Fruit fly (Drosophila melanogaster) whole organism, prepupa: Measurements from ENCODE around the gene CG12057.
A peak's percentile ranks its signal among the peaks of the same experiment; 100 is the strongest.

Experiments
- CG10631 ChIP-seq: fragments of 200-800 bp; sonication (Bioruptor generic); optimal IDR thresholded peaks from 2 replicates; lab custom pipeline; 2016; ENCODE audit warnings: missing biosample characterization, missing genetic modification characterization
- CG10669 ChIP-seq: fragments of 200-800 bp; sonication (Bioruptor generic); optimal IDR thresholded peaks from 3 replicates; lab custom pipeline; 2018; ENCODE audit warnings: missing biosample characterization, mild to moderate bottlenecking, missing genetic modification characterization, moderate library complexity
- CG11762 ChIP-seq: fragments of 200-800 bp; sonication (Bioruptor generic); optimal IDR thresholded peaks from 3 replicates; lab custom pipeline; 2016; ENCODE audit warnings: missing biosample characterization, missing genetic modification characterization; ENCODE audit not compliant: insufficient read depth
- CG11902 ChIP-seq: fragments of 200-800 bp; sonication (Bioruptor generic); optimal IDR thresholded peaks from 3 replicates; lab custom pipeline; 2016; ENCODE audit warnings: missing biosample characterization, missing genetic modification characterization
- CG15336 ChIP-seq: fragments of 200-800 bp; sonication (Bioruptor generic); IDR thresholded peaks from 2 replicates; pipeline ENCODE4 v1.3.6; 2022; ENCODE audit warnings: missing biosample characterization, missing genetic modification characterization
- CG1621 ChIP-seq: fragments of 200-800 bp; sonication (Bioruptor generic); optimal IDR thresholded peaks from 3 replicates; lab custom pipeline; 2018; ENCODE audit warnings: missing biosample characterization, mild to moderate bottlenecking, missing genetic modification characterization
- CG3032 ChIP-seq: fragments of 200-800 bp; optimal IDR thresholded peaks from 2 replicates; lab custom pipeline; 2019; ENCODE audit warnings: missing biosample characterization, mild to moderate bottlenecking, missing genetic modification characterization, moderate library complexity
- CG31627 ChIP-seq: fragments of 200-800 bp; sonication (Bioruptor generic); optimal IDR thresholded peaks from 3 replicates; lab custom pipeline; 2016; ENCODE audit warnings: missing biosample characterization, missing genetic modification characterization
- CG32006 ChIP-seq: fragments of 200-800 bp; sonication (Bioruptor generic); optimal IDR thresholded peaks from 3 replicates; lab custom pipeline; 2017; ENCODE audit warnings: missing biosample characterization, mild to moderate bottlenecking, missing genetic modification characterization
- CG3919 ChIP-seq: fragments of 200-800 bp; sonication (Bioruptor generic); optimal IDR thresholded peaks from 3 replicates; lab custom pipeline; 2016; ENCODE audit warnings: missing biosample characterization, missing genetic modification characterization
- CG4318 ChIP-seq: fragments of 200-800 bp; sonication (Bioruptor generic); optimal IDR thresholded peaks from 3 replicates; lab custom pipeline; 2017; ENCODE audit warnings: missing biosample characterization, mild to moderate bottlenecking, missing genetic modification characterization
- CG6163 ChIP-seq: fragments of 200-800 bp; sonication (Bioruptor generic); IDR thresholded peaks from 3 replicates; pipeline ENCODE4 v1.3.6; 2022; ENCODE audit warnings: missing biosample characterization, missing genetic modification characterization
- CG6276 ChIP-seq: fragments of 200-800 bp; sonication (Bioruptor generic); optimal IDR thresholded peaks from 2 replicates; lab custom pipeline; 2017; ENCODE audit warnings: missing biosample characterization, mild to moderate bottlenecking, missing genetic modification characterization
- CG6808 ChIP-seq: fragments of 200-800 bp; sonication (Bioruptor generic); optimal IDR thresholded peaks from 3 replicates; lab custom pipeline; 2017; ENCODE audit warnings: missing biosample characterization, missing genetic modification characterization, mild to moderate bottlenecking, moderate library complexity, missing genetic modification reagents
- CG6854 ChIP-seq: fragments of 200-800 bp; sonication (Bioruptor generic); optimal IDR thresholded peaks from 2 replicates; lab custom pipeline; 2017; ENCODE audit warnings: missing biosample characterization, mild to moderate bottlenecking, missing genetic modification characterization
- CG7368 ChIP-seq: fragments of 200-800 bp; sonication (Bioruptor generic); optimal IDR thresholded peaks from 3 replicates; lab custom pipeline; 2016; ENCODE audit warnings: missing biosample characterization, missing genetic modification characterization
- CG8119 ChIP-seq: fragments of 200-800 bp; sonication (Bioruptor generic); IDR thresholded peaks from 3 replicates; pipeline ENCODE4 v1.3.6; 2022; ENCODE audit warnings: missing biosample characterization, missing genetic modification characterization
- CG9139 ChIP-seq: fragments of 200-800 bp; sonication (Bioruptor generic); optimal IDR thresholded peaks from 3 replicates; lab custom pipeline; 2017; ENCODE audit warnings: missing biosample characterization, mild to moderate bottlenecking, missing genetic modification characterization
- Eip75B ChIP-seq: fragments of 200-800 bp; sonication (Bioruptor generic); optimal IDR thresholded peaks from 3 replicates; lab custom pipeline; 2016; ENCODE audit warnings: missing biosample characterization, missing genetic modification characterization
- Eip78C ChIP-seq: fragments of 200-800 bp; sonication (Bioruptor generic); peaks from one replicate; lab custom pipeline; 2016; ENCODE audit warnings: missing biosample characterization, missing genetic modification characterization
- Eip93F ChIP-seq: fragments of 200-800 bp; sonication (Bioruptor generic); optimal IDR thresholded peaks from 2 replicates; lab custom pipeline; 2016; ENCODE audit warnings: missing biosample characterization, mild to moderate bottlenecking, missing genetic modification characterization
- Ets96B ChIP-seq: fragments of 200-800 bp; optimal IDR thresholded peaks from 2 replicates; lab custom pipeline; 2019; ENCODE audit warnings: missing biosample characterization, mild to moderate bottlenecking, missing genetic modification characterization, moderate library complexity
- Hr38 ChIP-seq: sonication (Bioruptor generic); optimal IDR thresholded peaks from 2 replicates; lab custom pipeline; 2016; ENCODE audit warnings: missing biosample characterization, missing genetic modification characterization
- Hr39 ChIP-seq: fragments of 200-800 bp; sonication (Bioruptor generic); optimal IDR thresholded peaks from 2 replicates; lab custom pipeline; 2016; ENCODE audit warnings: missing biosample characterization, missing genetic modification characterization
- Hr4 ChIP-seq: fragments of 200-800 bp; sonication (Bioruptor generic); optimal IDR thresholded peaks from 3 replicates; lab custom pipeline; 2016; ENCODE audit warnings: missing biosample characterization, missing genetic modification characterization
- Lpt ChIP-seq: fragments of 200-800 bp; sonication (Bioruptor generic); optimal IDR thresholded peaks from 3 replicates; lab custom pipeline; 2016; ENCODE audit warnings: missing biosample characterization, missing genetic modification characterization
- OdsH ChIP-seq: fragments of 200-800 bp; sonication (Bioruptor generic); optimal IDR thresholded peaks from 3 replicates; lab custom pipeline; 2016; ENCODE audit warnings: missing biosample characterization, missing genetic modification characterization
- Smox ChIP-seq: fragments of 200-800 bp; sonication (Bioruptor generic); optimal IDR thresholded peaks from 3 replicates; lab custom pipeline; 2016; ENCODE audit warnings: missing biosample characterization, missing genetic modification characterization
- Sox14 ChIP-seq: fragments of 200-800 bp; sonication (Bioruptor generic); optimal IDR thresholded peaks from 3 replicates; lab custom pipeline; 2016; ENCODE audit warnings: missing biosample characterization, missing genetic modification characterization
- achi ChIP-seq: fragments of 200-800 bp; sonication (Bioruptor generic); optimal IDR thresholded peaks from 3 replicates; lab custom pipeline; 2016; ENCODE audit warnings: missing biosample characterization, missing genetic modification characterization
- acj6 ChIP-seq: fragments of 200-800 bp; sonication (Bioruptor generic); optimal IDR thresholded peaks from 3 replicates; lab custom pipeline; 2016; ENCODE audit warnings: missing biosample characterization, missing genetic modification characterization
- cyc ChIP-seq: fragments of 200-800 bp; sonication (Bioruptor generic); optimal IDR thresholded peaks from 3 replicates; lab custom pipeline; 2016; ENCODE audit warnings: missing biosample characterization, missing genetic modification characterization
- dsx ChIP-seq: fragments of 200-800 bp; optimal IDR thresholded peaks from 3 replicates; lab custom pipeline; 2019; ENCODE audit warnings: missing biosample characterization, mild to moderate bottlenecking, missing genetic modification characterization, moderate library complexity; ENCODE audit not compliant: poor library complexity, severe bottlenecking
- eg ChIP-seq: fragments of 200-800 bp; sonication (Bioruptor generic); IDR thresholded peaks from 3 replicates; pipeline ENCODE4 v1.3.6; 2022; ENCODE audit warnings: missing biosample characterization, missing genetic modification characterization
- fd85E ChIP-seq: fragments of 200-800 bp; sonication (Bioruptor generic); optimal IDR thresholded peaks from 3 replicates; lab custom pipeline; 2016; ENCODE audit warnings: missing biosample characterization, missing genetic modification characterization
- fkh ChIP-seq: fragments of 200-800 bp; sonication (Bioruptor generic); optimal IDR thresholded peaks from 3 replicates; lab custom pipeline; 2017; ENCODE audit warnings: missing biosample characterization, mild to moderate bottlenecking, missing genetic modification characterization, moderate library complexity
- pdm3 ChIP-seq: fragments of 200-800 bp; sonication (Bioruptor generic); optimal IDR thresholded peaks from 3 replicates; lab custom pipeline; 2016; ENCODE audit warnings: missing biosample characterization, missing genetic modification characterization
- salr ChIP-seq, 2 experiments: fragments of 200-800 bp; sonication (Bioruptor generic); optimal IDR thresholded peaks; 3 replicates each; lab custom pipeline; 2016 to 2018; ENCODE audit warnings: missing biosample characterization in 2 of 2, missing genetic modification characterization in 2 of 2, mild to moderate bottlenecking in 1 of 2
- spab ChIP-seq: fragments of 200-800 bp; sonication (Bioruptor generic); optimal IDR thresholded peaks from 2 replicates; lab custom pipeline; 2017; ENCODE audit warnings: missing biosample characterization, mild to moderate bottlenecking, missing genetic modification characterization, missing genetic modification reagents
- ss ChIP-seq, 2 experiments: fragments of 200-800 bp; sonication (Bioruptor generic); optimal IDR thresholded peaks; 2 replicates in 1 of 2; 3 replicates in 1 of 2; lab custom pipeline; 2017 to 2018; ENCODE audit warnings: mild to moderate bottlenecking in 2 of 2, missing biosample characterization in 2 of 2, missing genetic modification characterization in 2 of 2, moderate library complexity in 1 of 2
- svp ChIP-seq: fragments of 200-800 bp; sonication (Bioruptor generic); peaks from one replicate; lab custom pipeline; 2016; ENCODE audit warnings: missing biosample characterization, missing genetic modification characterization
- topi ChIP-seq: fragments of 200-800 bp; sonication (Bioruptor generic); optimal IDR thresholded peaks from 3 replicates; lab custom pipeline; 2016; ENCODE audit warnings: missing biosample characterization, missing genetic modification characterization
- vri ChIP-seq: fragments of 200-800 bp; sonication (Bioruptor generic); optimal IDR thresholded peaks from 3 replicates; lab custom pipeline; 2016; ENCODE audit warnings: missing biosample characterization, mild to moderate bottlenecking, missing genetic modification characterization

The CG12057 gene

DNA sequence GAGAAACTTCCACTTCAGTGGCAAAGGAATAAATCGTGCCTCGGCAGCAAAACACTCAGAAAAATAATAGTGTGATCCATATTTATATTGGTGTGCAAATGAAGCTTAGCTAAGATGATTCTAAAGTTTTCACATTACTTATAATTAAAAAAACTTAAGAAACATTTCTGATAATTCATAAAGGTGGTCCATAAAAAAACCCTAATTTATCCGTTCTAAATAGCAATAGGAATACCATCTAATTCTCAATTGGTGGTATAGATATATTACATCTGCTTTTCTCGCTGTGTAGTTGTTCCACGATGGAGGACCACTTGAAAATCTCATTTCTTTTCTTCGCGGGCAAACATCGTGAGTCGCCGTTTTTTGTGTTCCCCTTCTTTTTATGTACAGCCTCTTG is 36.3 kb upstream of the CG12057 start (continued):
- TF ChIP-seq CG6854 (GFP tag; lab: Kevin White, UChicago) (peak; percentile 20), Smox (peak; percentile 55), cyc (GFP tag; lab: Kevin White, UChicago) (peak; percentile 72), CG4318 (GFP tag; lab: Kevin White, UChicago) (no peak), CG6276 (peak; percentile 68), Hr4 (GFP tag; lab: Kevin White, UChicago) (peak; percentile 74), Eip93F (no peak), CG8119 (GFP tag; lab: Robert Waterston, UW) (peak; percentile 73)

DNA sequence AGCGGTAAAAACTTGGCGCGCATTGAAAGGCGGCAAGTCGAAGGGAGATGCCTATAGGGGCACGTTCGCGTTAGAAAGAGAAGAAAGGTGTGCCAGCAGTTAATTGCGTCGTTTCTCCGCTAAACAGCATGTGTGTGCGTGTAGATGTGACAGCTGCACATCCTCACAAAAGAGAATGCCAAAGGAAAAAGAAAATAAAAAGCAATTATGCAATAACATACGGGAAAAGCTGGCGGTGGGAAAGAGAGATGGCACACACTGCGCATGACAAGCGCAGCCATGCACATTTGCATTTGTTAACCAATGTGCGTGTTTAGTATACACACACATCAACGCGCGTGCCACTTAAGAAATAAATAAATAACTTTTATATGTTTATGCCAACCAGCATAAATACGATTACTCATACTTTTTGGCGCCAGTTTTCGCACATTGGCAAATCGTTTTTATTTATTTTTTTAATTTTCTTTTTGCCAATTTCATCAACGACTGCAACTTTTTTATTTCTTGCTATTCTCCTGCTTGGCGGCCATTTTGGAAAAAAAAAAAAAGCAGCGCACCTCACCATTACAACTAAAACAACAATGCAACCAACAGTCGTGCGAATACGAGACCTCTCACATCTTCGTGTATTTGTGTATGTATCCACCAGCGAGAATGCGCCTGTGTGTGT is 35.6 kb upstream of the CG12057 start:
- TF ChIP-seq CG6276, result peak; percentile 48
- TF ChIP-seq CG3919, result no peak
- TF ChIP-seq CG15336 (GFP tag; lab: Robert Waterston, UW), result no peak; the same call in 1 of the 2 replicates
- TF ChIP-seq OdsH, result peak; percentile 7
- TF ChIP-seq CG1621 (tag; lab: Kevin White, UChicago), result peak; percentile 4
- TF ChIP-seq CG31627 (GFP tag; lab: Kevin White, UChicago), result no peak
- no peak for TF ChIP-seq Hr38 (GFP tag; lab: Kevin White, UChicago)
- TF ChIP-seq ss (GFP tag; optimal IDR thresholded peaks at IDR 0.05; lab: Kevin White, UChicago), result peak; percentile 67 to 81
- TF ChIP-seq CG7368, result no peak
- TF ChIP-seq Hr4 (GFP tag; lab: Kevin White, UChicago), result no peak
- no peak for TF ChIP-seq cyc (GFP tag; lab: Kevin White, UChicago)
- TF ChIP-seq CG6808, result peak; percentile 58
- TF ChIP-seq Eip78C (GFP tag; lab: Kevin White, UChicago), result peak; percentile 44
- peak; percentile 64 for TF ChIP-seq CG6163
- peak; percentile 16 for TF ChIP-seq CG10669 (GFP tag; lab: Kevin White, UChicago)
- peak; percentile 18 for TF ChIP-seq CG3032 (tag; lab: Kevin White, UChicago)
- TF ChIP-seq CG9139, result no peak
- TF ChIP-seq Smox, result peak; percentile 18
- peak; percentile 54; the same call in 1 of the 3 replicates for TF ChIP-seq eg (GFP tag; lab: Robert Waterston, UW)
- no peak for TF ChIP-seq Lpt (GFP tag; lab: Kevin White, UChicago)
- TF ChIP-seq Eip75B (GFP tag; lab: Kevin White, UChicago), result peak; percentile 17
- TF ChIP-seq dsx, result peak; percentile 43
- no peak for TF ChIP-seq Hr39 (GFP tag; lab: Kevin White, UChicago)
- peak; percentile 28 for TF ChIP-seq CG32006 (GFP tag; lab: Kevin White, UChicago)
- TF ChIP-seq achi (GFP tag; lab: Kevin White, UChicago), result peak; percentile 13
- peak; percentile 19 for TF ChIP-seq Sox14 (GFP tag; lab: Kevin White, UChicago)
- no peak for TF ChIP-seq fd85E
- peak; percentile 51 for TF ChIP-seq CG8119 (GFP tag; lab: Robert Waterston, UW)
- peak; percentile 41 for TF ChIP-seq spab (GFP tag; lab: Kevin White, UChicago)
- TF ChIP-seq vri (GFP tag; lab: Kevin White, UChicago), result peak; percentile 95
- TF ChIP-seq salr (GFP tag; optimal IDR thresholded peaks at IDR 0.05; lab: Kevin White, UChicago), result peak in 1 of 2 experiments; percentile 58
- TF ChIP-seq Ets96B (tag; lab: Kevin White, UChicago), result peak; percentile 63
- TF ChIP-seq fkh (GFP tag; lab: Kevin White, UChicago), result peak; percentile 72
- peak; percentile 2 for TF ChIP-seq CG10631 (GFP tag; lab: Kevin White, UChicago)
- peak; percentile 36 for TF ChIP-seq pdm3 (GFP tag; lab: Kevin White, UChicago)
- TF ChIP-seq CG11762 (GFP tag; lab: Kevin White, UChicago), result peak; percentile 30
- peak; percentile 22 for TF ChIP-seq topi
- TF ChIP-seq CG11902 (GFP tag; lab: Kevin White, UChicago), result no peak
- no peak for TF ChIP-seq acj6
- peak; percentile 60 for TF ChIP-seq svp (GFP tag; lab: Kevin White, UChicago)
